Worm (Caenorhabditis elegans) whole organism, L3 larva: ENCODE data around the gene nhr-79.

ENCODE experiments used
- fkh-10 ChIP-seq: sonication (generic microtip); optimal IDR thresholded peaks from 2 replicates; lab custom pipeline; 2017; ENCODE audit warnings: missing biosample characterization, missing genetic modification reagents, missing genetic modification characterization
- lin-39 ChIP-seq: fragments of 150-350 bp; optimal IDR thresholded peaks from 2 replicates; lab custom pipeline; 2018; ENCODE audit warnings: missing biosample characterization, missing genetic modification reagents, missing genetic modification characterization
- nhr-11 ChIP-seq: fragments of 150-350 bp; optimal IDR thresholded peaks from 2 replicates; lab custom pipeline; 2014; ENCODE audit warnings: missing biosample characterization, missing genetic modification characterization
- skn-1 ChIP-seq: fragments of 150-350 bp; optimal IDR thresholded peaks from 2 replicates; lab custom pipeline; 2014; ENCODE audit warnings: missing biosample characterization, missing genetic modification characterization
- ztf-11 ChIP-seq: fragments of 150-350 bp; optimal IDR thresholded peaks from 2 replicates; lab custom pipeline; 2014; ENCODE audit warnings: missing biosample characterization, missing genetic modification characterization

ce11 chrV:19230413-19230812 is 18.7 kb upstream of the nhr-79 start, which contains the start of gene sqst-3:
- TF ChIP-seq ztf-11 (tag; lab: Kevin White, UChicago) (no peak), fkh-10 (no peak), lin-39 (no peak), nhr-11 (tag; lab: Kevin White, UChicago) (no peak), skn-1 (no peak)
